Worm (Caenorhabditis elegans) whole organism, L2 larva: ENCODE measurements around the gene K03B4.6.

Source experiments
- C34F6.9 ChIP-seq: fragments of 150-350 bp; optimal IDR thresholded peaks from 2 replicates; lab custom pipeline; 2014; ENCODE audit warnings: missing biosample characterization, missing genetic modification characterization
- F13H6.1 ChIP-seq: sonication (generic microtip); optimal IDR thresholded peaks from 2 replicates; lab custom pipeline; 2016; ENCODE audit warnings: missing genetic modification characterization, missing compliant biosample characterization
- Y55F3AM.14 ChIP-seq: fragments of 200-800 bp; sonication (Bioruptor generic); optimal IDR thresholded peaks from 2 replicates; lab custom pipeline; 2018; ENCODE audit warnings: mild to moderate bottlenecking, missing genetic modification characterization, missing compliant biosample characterization
- ama-1 ChIP-seq: fragments of 150-350 bp; optimal IDR thresholded peaks from 2 replicates; lab custom pipeline; 2018; ENCODE audit warnings: inconsistent platforms
- ceh-82 ChIP-seq: fragments of 150-350 bp; optimal IDR thresholded peaks from 2 replicates; lab custom pipeline; 2014; ENCODE audit warnings: missing biosample characterization, missing genetic modification characterization
- elt-1 ChIP-seq: fragments of 150-350 bp; optimal IDR thresholded peaks from 2 replicates; lab custom pipeline; 2014; ENCODE audit warnings: missing biosample characterization, missing genetic modification characterization
- elt-3 ChIP-seq: sonication (generic microtip); optimal IDR thresholded peaks from 2 replicates; lab custom pipeline; 2017; ENCODE audit warnings: missing biosample characterization, missing genetic modification characterization
- fos-1 ChIP-seq: fragments of 150-350 bp; optimal IDR thresholded peaks from 2 replicates; lab custom pipeline; 2014; ENCODE audit warnings: missing biosample characterization, missing genetic modification characterization
- gmeb-1 ChIP-seq: fragments of 150-350 bp; optimal IDR thresholded peaks from 2 replicates; lab custom pipeline; 2014; ENCODE audit warnings: missing biosample characterization, missing genetic modification characterization
- lin-11 ChIP-seq: fragments of 150-350 bp; sonication (generic microtip); optimal IDR thresholded peaks from 2 replicates; lab custom pipeline; 2014; ENCODE audit warnings: missing biosample characterization, missing genetic modification characterization, inconsistent platforms, mixed read lengths
- lin-13 ChIP-seq: fragments of 150-350 bp; optimal IDR thresholded peaks from 2 replicates; lab custom pipeline; 2014; ENCODE audit warnings: missing biosample characterization, missing genetic modification reagents, missing genetic modification characterization
- mbf-1 ChIP-seq: sonication (generic microtip); optimal IDR thresholded peaks from 2 replicates; lab custom pipeline; 2017; ENCODE audit warnings: missing biosample characterization, missing genetic modification characterization
- nhr-10 ChIP-seq: sonication (generic microtip); optimal IDR thresholded peaks from 2 replicates; lab custom pipeline; 2017; ENCODE audit warnings: missing biosample characterization, missing genetic modification characterization
- nhr-11 ChIP-seq: fragments of 150-350 bp; optimal IDR thresholded peaks from 2 replicates; lab custom pipeline; 2014; ENCODE audit warnings: missing biosample characterization, missing genetic modification characterization
- nhr-129 ChIP-seq: fragments of 150-350 bp; optimal IDR thresholded peaks from 2 replicates; lab custom pipeline; 2014; ENCODE audit warnings: missing biosample characterization, missing genetic modification characterization
- nhr-21 ChIP-seq: fragments of 150-350 bp; optimal IDR thresholded peaks from 2 replicates; lab custom pipeline; 2014; ENCODE audit warnings: missing biosample characterization, missing genetic modification characterization
- nhr-23 ChIP-seq: fragments of 150-350 bp; optimal IDR thresholded peaks from 2 replicates; lab custom pipeline; 2014; ENCODE audit warnings: missing biosample characterization, missing genetic modification reagents, missing genetic modification characterization
- nhr-237 ChIP-seq: fragments of 150-350 bp; optimal IDR thresholded peaks from 2 replicates; lab custom pipeline; 2014; ENCODE audit warnings: missing biosample characterization, missing genetic modification characterization
- nhr-25 ChIP-seq: fragments of 150-350 bp; sonication (generic microtip); optimal IDR thresholded peaks from 3 replicates; lab custom pipeline; 2014; ENCODE audit warnings: missing biosample characterization, missing genetic modification characterization
- nhr-77 ChIP-seq: fragments of 150-350 bp; optimal IDR thresholded peaks from 2 replicates; lab custom pipeline; 2014; ENCODE audit warnings: missing biosample characterization, missing genetic modification characterization
- peb-1 ChIP-seq: fragments of 150-350 bp; optimal IDR thresholded peaks from 2 replicates; lab custom pipeline; 2014; ENCODE audit warnings: missing biosample characterization, missing genetic modification characterization
- sem-4 ChIP-seq: fragments of 150-350 bp; optimal IDR thresholded peaks from 2 replicates; lab custom pipeline; 2014; ENCODE audit warnings: missing biosample characterization, missing genetic modification reagents, missing genetic modification characterization
- sma-3 ChIP-seq: sonication (generic microtip); optimal IDR thresholded peaks from 2 replicates; lab custom pipeline; 2016; ENCODE audit warnings: missing genetic modification reagents, missing genetic modification characterization, missing compliant biosample characterization
- unc-62 ChIP-seq: fragments of 150-350 bp; optimal IDR thresholded peaks from 2 replicates; lab custom pipeline; 2014; ENCODE audit warnings: missing biosample characterization, missing genetic modification reagents, missing genetic modification characterization
- ztf-1 ChIP-seq: fragments of 200-800 bp; sonication (Bioruptor generic); conservative IDR thresholded peaks from 2 replicates; pipeline ENCODE4 v1.3.6; 2022; ENCODE audit warnings: missing genetic modification characterization, missing compliant biosample characterization

The K03B4.6 gene

ce11 chrV:4649649-4650384, 26.2 kb downstream of the K03B4.6 start:
- no peak for TF ChIP-seq nhr-77 (tag; lab: Kevin White, UChicago)

ce11 chrV:4648527-4648926, 27.5 kb downstream of the K03B4.6 start, which contains the start of gene F41F3.8:
Gene F41F3.8, plus strand, starts transcription at chrV:4648827.
- TF ChIP-seq nhr-237 (tag; lab: Kevin White, UChicago) (no peak), peb-1 (tag; lab: Kevin White, UChicago) (no peak), C34F6.9 (tag; lab: Kevin White, UChicago) (no peak), F13H6.1 (tag; lab: Kevin White, UChicago) (no peak), nhr-25 (tag; lab: Kevin White, UChicago) (no peak), nhr-10 (tag; lab: Kevin White, UChicago) (no peak)

- TF ChIP-seq sma-3 (GFP tag; lab: Kevin White, UChicago): no peak
- TF ChIP-seq Y55F3AM.14 (GFP tag; lab: Kevin White, UChicago): peak; percentile 80
- no peak for TF ChIP-seq unc-62 (GFP tag; lab: Kevin White, UChicago)
- no peak for TF ChIP-seq elt-1 (tag; lab: Kevin White, UChicago)
- TF ChIP-seq peb-1 (tag; lab: Kevin White, UChicago): no peak
- no peak for TF ChIP-seq gmeb-1
- TF ChIP-seq ceh-82 (tag; lab: Kevin White, UChicago): no peak
- no peak for TF ChIP-seq elt-3 (tag; lab: Kevin White, UChicago)
- peak; percentile 29 for TF ChIP-seq F13H6.1 (tag; lab: Kevin White, UChicago)
- peak; percentile 74 for TF ChIP-seq ama-1 (lab: Kevin White, UChicago)
- TF ChIP-seq, all 48 proteins: peak for 3
Observed at ce11 chrV:4647857-4648256, 28.1 kb downstream of the K03B4.6 start, which contains the start of gene F41F3.3. Gene F41F3.3, minus strand, starts transcription at chrV:4648239.

- peak; percentile 47 for TF ChIP-seq Y55F3AM.14 (GFP tag; lab: Kevin White, UChicago)
- peak; percentile 19 for TF ChIP-seq nhr-21 (tag; lab: Kevin White, UChicago)
- peak; percentile 79 for TF ChIP-seq ama-1 (lab: Kevin White, UChicago)
- TF ChIP-seq nhr-23 (tag; lab: Kevin White, UChicago): no peak
- TF ChIP-seq mbf-1 (tag; lab: Kevin White, UChicago): no peak
- TF ChIP-seq nhr-11: peak; percentile 17
- peak; percentile 26 for TF ChIP-seq sem-4 (tag; lab: Kevin White, UChicago)
- TF ChIP-seq nhr-25 (tag; lab: Kevin White, UChicago): peak; percentile 63
Observed at ce11 chrV:4647279-4647819, 28.6 kb downstream of the K03B4.6 start.

ce11 chrV:4642691-4643090, 33.3 kb downstream of the K03B4.6 start, which contains the start of gene soc-1:
Gene soc-1, plus strand, starts transcription at chrV:4642952.
- TF ChIP-seq nhr-129 (tag; lab: Kevin White, UChicago) (peak; percentile 69), ztf-1 (GFP tag; lab: Robert Waterston, UW) (no peak)

ce11 chrV:4640501-4641150, 35.4 kb downstream of the K03B4.6 start:
- no peak for TF ChIP-seq elt-3 (tag; lab: Kevin White, UChicago)
- TF ChIP-seq nhr-25 (tag; lab: Kevin White, UChicago): peak; percentile 23
- peak; percentile 52 for TF ChIP-seq fos-1 (tag; lab: Kevin White, UChicago)
- no peak for TF ChIP-seq lin-13

- TF ChIP-seq nhr-129 (tag; lab: Kevin White, UChicago) (no peak), lin-11 (tag; lab: Kevin White, UChicago) (no peak)
Observed at ce11 chrV:4637153-4637552, 38.8 kb downstream of the K03B4.6 start.
